Worm (Caenorhabditis elegans) whole organism, early embryonic: ENCODE results near the gene F54F7.6.

ENCODE experiments used
- F13C5.2 ChIP-seq: sonication (generic microtip); optimal IDR thresholded peaks from 2 replicates; lab custom pipeline; 2017; ENCODE audit warnings: mild to moderate bottlenecking, missing genetic modification characterization, inconsistent platforms, missing compliant biosample characterization
- aly-1 ChIP-seq: sonication (generic microtip); optimal IDR thresholded peaks from 2 replicates; lab custom pipeline; 2016; ENCODE audit warnings: missing genetic modification characterization, missing compliant biosample characterization
- ama-1 ChIP-seq: fragments of 150-350 bp; optimal IDR thresholded peaks from 2 replicates; lab custom pipeline; 2014
- ceh-13 ChIP-seq: fragments of 200-800 bp; sonication (Bioruptor generic); optimal IDR thresholded peaks from 2 replicates; lab custom pipeline; 2018; ENCODE audit warnings: mild to moderate bottlenecking, missing genetic modification characterization, missing compliant biosample characterization
- ceh-36 ChIP-seq: sonication (generic microtip); optimal IDR thresholded peaks from 2 replicates; lab custom pipeline; 2016; ENCODE audit warnings: missing genetic modification characterization, inconsistent platforms, missing compliant biosample characterization
- ets-7 ChIP-seq: sonication (generic microtip); optimal IDR thresholded peaks from 2 replicates; lab custom pipeline; 2016; ENCODE audit warnings: missing genotype, missing genetic modification characterization, missing compliant biosample characterization
- flt-1 ChIP-seq: fragments of 200-800 bp; sonication (Bioruptor generic); IDR thresholded peaks from 2 replicates; pipeline ENCODE4 v1.3.6; 2022; ENCODE audit warnings: missing genetic modification characterization, missing compliant biosample characterization
- hmbx-1 ChIP-seq: sonication (generic microtip); optimal IDR thresholded peaks from 2 replicates; lab custom pipeline; 2016; ENCODE audit warnings: mild to moderate bottlenecking, missing genetic modification characterization, missing compliant biosample characterization
- hmg-4 ChIP-seq: fragments of 200-800 bp; sonication (Bioruptor generic); optimal IDR thresholded peaks from 2 replicates; lab custom pipeline; 2018; ENCODE audit warnings: mild to moderate bottlenecking, missing genetic modification characterization, missing compliant biosample characterization
- hnd-1 ChIP-seq: sonication (generic microtip); optimal IDR thresholded peaks from 2 replicates; lab custom pipeline; 2016; ENCODE audit warnings: missing genetic modification characterization, missing compliant biosample characterization
- pes-1 ChIP-seq: fragments of 200-800 bp; sonication (Bioruptor generic); IDR thresholded peaks from 2 replicates; pipeline ENCODE4 v1.3.6; 2022; ENCODE audit warnings: missing genetic modification reagents, missing genetic modification characterization, missing compliant biosample characterization
- tbx-11 ChIP-seq: fragments of 200-800 bp; sonication (Bioruptor generic); IDR thresholded peaks from 2 replicates; pipeline ENCODE4 v1.3.6; 2022; ENCODE audit warnings: missing genetic modification characterization, missing compliant biosample characterization
- tbx-37 ChIP-seq: fragments of 200-800 bp; sonication (Bioruptor generic); conservative IDR thresholded peaks from 2 replicates; pipeline ENCODE4 v1.3.6; 2022; ENCODE audit warnings: missing genetic modification reagents, missing genetic modification characterization, missing compliant biosample characterization

ce11 chrX:11908226-11908625 lies 43.0 kb downstream of the F54F7.6 start:
- no peak for TF ChIP-seq flt-1 (GFP tag; lab: Robert Waterston, UW)
- TF ChIP-seq ets-7 (tag; lab: Kevin White, UChicago) = no peak
- no peak for TF ChIP-seq hmg-4 (GFP tag; lab: Kevin White, UChicago)
- no peak for TF ChIP-seq ceh-13 (GFP tag; lab: Kevin White, UChicago)
- no peak for TF ChIP-seq tbx-11 (GFP tag; lab: Robert Waterston, UW)
- TF ChIP-seq hmbx-1 (tag; lab: Kevin White, UChicago) = no peak
- no peak for TF ChIP-seq ceh-36 (tag; lab: Kevin White, UChicago)
- TF ChIP-seq ama-1 (lab: Kevin White, UChicago) = no peak
- no peak for TF ChIP-seq aly-1 (tag; lab: Kevin White, UChicago)
- no peak for TF ChIP-seq F13C5.2 (tag; lab: Kevin White, UChicago)
- no peak for TF ChIP-seq pes-1 (GFP tag; lab: Robert Waterston, UW)
- TF ChIP-seq hnd-1 (tag; lab: Kevin White, UChicago) = no peak
- no peak for TF ChIP-seq tbx-37
